Fruit fly (Drosophila melanogaster): ENCODE results near the gene bsh.

DNA sequence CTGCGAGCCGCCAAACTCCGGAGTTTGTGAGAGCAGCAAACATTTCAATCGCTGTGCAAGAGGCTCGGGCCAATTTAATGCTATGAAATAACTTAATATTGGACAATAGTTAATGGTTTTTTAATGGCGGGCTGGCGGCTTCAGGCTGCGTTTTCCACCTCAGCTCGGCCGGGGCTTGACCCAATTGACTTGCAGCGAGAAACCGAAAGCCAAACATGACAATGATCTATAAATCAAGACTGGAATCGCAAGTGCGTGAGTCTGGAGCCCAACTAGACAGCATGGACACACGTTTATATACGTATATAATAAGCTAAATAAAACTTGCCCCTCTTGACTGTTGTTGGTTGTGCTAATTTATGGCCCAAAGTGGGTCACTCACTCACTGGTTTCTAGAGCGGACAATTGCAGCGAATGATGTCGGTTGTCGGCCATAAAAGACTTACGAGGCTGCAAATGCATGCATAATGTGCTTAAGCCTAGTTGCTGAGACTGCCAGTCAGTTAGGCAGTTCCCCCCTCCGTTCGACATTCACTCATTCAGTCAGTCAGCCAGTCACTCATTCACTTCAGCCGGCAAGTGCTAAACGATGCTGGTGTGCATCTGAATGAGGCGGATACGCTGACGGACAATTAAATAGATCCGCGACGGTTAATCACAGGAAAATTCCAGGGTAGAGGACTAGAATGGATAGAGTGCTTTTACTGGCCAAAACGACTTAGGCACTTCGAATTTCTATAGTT is 16.1 kb upstream of the bsh start:
- TF ChIP-seq insv (optimal IDR thresholded peaks at IDR 0.05) (no peak), h (optimal IDR thresholded peaks at IDR 0.05) (no peak), psq (optimal IDR thresholded peaks at IDR 0.05) (no peak), Myc (optimal IDR thresholded peaks at IDR 0.05) (no peak)
